Worm (Caenorhabditis elegans) whole organism, early embryonic: ENCODE data around the gene Y41D4B.11.
A peak's percentile ranks its signal among the peaks of the same experiment; 100 is the strongest.
"Not testable (repeated sequence)": the region's sequence is repeated elsewhere in the genome, so short reads cannot be mapped to it uniquely, and the experiment has no call there.

ENCODE experiments used
- B0310.2 ChIP-seq: sonication (generic microtip); optimal IDR thresholded peaks from 2 replicates; lab custom pipeline; 2016; ENCODE audit warnings: mild to moderate bottlenecking, missing genetic modification characterization, missing compliant biosample characterization
- F13C5.2 ChIP-seq: sonication (generic microtip); optimal IDR thresholded peaks from 2 replicates; lab custom pipeline; 2017; ENCODE audit warnings: mild to moderate bottlenecking, missing genetic modification characterization, inconsistent platforms, missing compliant biosample characterization
- aly-1 ChIP-seq: sonication (generic microtip); optimal IDR thresholded peaks from 2 replicates; lab custom pipeline; 2016; ENCODE audit warnings: missing genetic modification characterization, missing compliant biosample characterization
- ama-1 ChIP-seq: fragments of 150-350 bp; optimal IDR thresholded peaks from 2 replicates; lab custom pipeline; 2014
- ceh-13 ChIP-seq: fragments of 200-800 bp; sonication (Bioruptor generic); optimal IDR thresholded peaks from 2 replicates; lab custom pipeline; 2018; ENCODE audit warnings: mild to moderate bottlenecking, missing genetic modification characterization, missing compliant biosample characterization
- ceh-36 ChIP-seq: sonication (generic microtip); optimal IDR thresholded peaks from 2 replicates; lab custom pipeline; 2016; ENCODE audit warnings: missing genetic modification characterization, inconsistent platforms, missing compliant biosample characterization
- ets-7 ChIP-seq: sonication (generic microtip); optimal IDR thresholded peaks from 2 replicates; lab custom pipeline; 2016; ENCODE audit warnings: missing genotype, missing genetic modification characterization, missing compliant biosample characterization
- flt-1 ChIP-seq: fragments of 200-800 bp; sonication (Bioruptor generic); IDR thresholded peaks from 2 replicates; pipeline ENCODE4 v1.3.6; 2022; ENCODE audit warnings: missing genetic modification characterization, missing compliant biosample characterization
- hmbx-1 ChIP-seq: sonication (generic microtip); optimal IDR thresholded peaks from 2 replicates; lab custom pipeline; 2016; ENCODE audit warnings: mild to moderate bottlenecking, missing genetic modification characterization, missing compliant biosample characterization
- hmg-4 ChIP-seq: fragments of 200-800 bp; sonication (Bioruptor generic); optimal IDR thresholded peaks from 2 replicates; lab custom pipeline; 2018; ENCODE audit warnings: mild to moderate bottlenecking, missing genetic modification characterization, missing compliant biosample characterization
- hnd-1 ChIP-seq: sonication (generic microtip); optimal IDR thresholded peaks from 2 replicates; lab custom pipeline; 2016; ENCODE audit warnings: missing genetic modification characterization, missing compliant biosample characterization
- pes-1 ChIP-seq: fragments of 200-800 bp; sonication (Bioruptor generic); IDR thresholded peaks from 2 replicates; pipeline ENCODE4 v1.3.6; 2022; ENCODE audit warnings: missing genetic modification reagents, missing genetic modification characterization, missing compliant biosample characterization
- scrt-1 ChIP-seq: fragments of 200-800 bp; sonication (Bioruptor generic); IDR thresholded peaks from 2 replicates; pipeline ENCODE4 v1.3.6; 2022; ENCODE audit warnings: missing genetic modification characterization, missing compliant biosample characterization
- sea-1 ChIP-seq: fragments of 200-800 bp; sonication (Bioruptor generic); conservative IDR thresholded peaks from 2 replicates; pipeline ENCODE4 v1.3.6; 2022; ENCODE audit warnings: missing genetic modification characterization, missing compliant biosample characterization
- tbx-11 ChIP-seq: fragments of 200-800 bp; sonication (Bioruptor generic); IDR thresholded peaks from 2 replicates; pipeline ENCODE4 v1.3.6; 2022; ENCODE audit warnings: missing genetic modification characterization, missing compliant biosample characterization
- tbx-37 ChIP-seq: fragments of 200-800 bp; sonication (Bioruptor generic); conservative IDR thresholded peaks from 2 replicates; pipeline ENCODE4 v1.3.6; 2022; ENCODE audit warnings: missing genetic modification reagents, missing genetic modification characterization, missing compliant biosample characterization
- tra-4 ChIP-seq: sonication (generic microtip); optimal IDR thresholded peaks from 2 replicates; lab custom pipeline; 2017; ENCODE audit warnings: missing genetic modification characterization, missing compliant biosample characterization

The Y41D4B.11 gene

ce11 chrIV:1595802-1596201 lies 9.7 kb upstream of the Y41D4B.11 start, which contains the start of gene npp-8:
npp-8 (minus strand) TSS chrIV:1595824.
- TF ChIP-seq sea-1: peak; percentile 84
- TF ChIP-seq hmbx-1: peak; percentile 38
- peak; percentile 1 for TF ChIP-seq tra-4 (tag; lab: Kevin White, UChicago)
- TF ChIP-seq hmg-4: peak; percentile 82
- TF ChIP-seq B0310.2 (tag; lab: Kevin White, UChicago): peak; percentile 68
- no peak for TF ChIP-seq ama-1
- peak; percentile 73; the same call in 1 of the 2 replicates for TF ChIP-seq tbx-11 (GFP tag; lab: Robert Waterston, UW)
- TF ChIP-seq ets-7 (tag; lab: Kevin White, UChicago): peak; percentile 67
- peak; percentile 97 for TF ChIP-seq F13C5.2 (tag; lab: Kevin White, UChicago)
- peak; percentile 58; the same call in 1 of the 2 replicates for TF ChIP-seq tbx-37 (GFP tag; lab: Robert Waterston, UW)
- TF ChIP-seq aly-1 (tag; lab: Kevin White, UChicago): peak; percentile 8
- peak; percentile 47 for TF ChIP-seq hnd-1 (tag; lab: Kevin White, UChicago)
- peak; percentile 81 for TF ChIP-seq scrt-1 (GFP tag; lab: Robert Waterston, UW)
- TF ChIP-seq pes-1 (GFP tag; lab: Robert Waterston, UW): peak; percentile 84
- peak; percentile 58 for TF ChIP-seq ceh-13 (GFP tag; lab: Kevin White, UChicago)
- TF ChIP-seq flt-1: peak; percentile 62
- TF ChIP-seq ceh-36 (tag; lab: Kevin White, UChicago): peak; percentile 85

- TF ChIP-seq scrt-1 (GFP tag; lab: Robert Waterston, UW): no peak
- no peak for TF ChIP-seq tra-4 (tag; lab: Kevin White, UChicago)
- TF ChIP-seq hnd-1 (tag; lab: Kevin White, UChicago): no peak
- TF ChIP-seq B0310.2 (tag; lab: Kevin White, UChicago): no peak
- no peak for TF ChIP-seq ets-7 (tag; lab: Kevin White, UChicago)
- TF ChIP-seq flt-1: no peak
- no peak for TF ChIP-seq tbx-11 (GFP tag; lab: Robert Waterston, UW)
- TF ChIP-seq tbx-37 (GFP tag; lab: Robert Waterston, UW): no peak
- no peak for TF ChIP-seq ceh-36 (tag; lab: Kevin White, UChicago)
- TF ChIP-seq F13C5.2 (tag; lab: Kevin White, UChicago): no peak
- TF ChIP-seq ceh-13 (GFP tag; lab: Kevin White, UChicago): no peak
- TF ChIP-seq pes-1 (GFP tag; lab: Robert Waterston, UW): no peak
- no peak for TF ChIP-seq aly-1 (tag; lab: Kevin White, UChicago)
- TF ChIP-seq ama-1: no peak
- no peak for TF ChIP-seq hmbx-1
- TF ChIP-seq hmg-4: no peak
- TF ChIP-seq sea-1: no peak
These were observed 8.5 kb upstream of the Y41D4B.11 start, which contains the start of gene ced-2 for ce11 chrIV:1597018-1597417. ced-2 (plus strand) TSS chrIV:1597318.

ce11 chrIV:1600784-1601183 lies 4.7 kb upstream of the Y41D4B.11 start:
- TF ChIP-seq B0310.2 (tag; lab: Kevin White, UChicago): no peak
- TF ChIP-seq ets-7 (tag; lab: Kevin White, UChicago): no peak
- no peak for TF ChIP-seq tbx-37 (GFP tag; lab: Robert Waterston, UW)
- no peak for TF ChIP-seq flt-1

DNA sequence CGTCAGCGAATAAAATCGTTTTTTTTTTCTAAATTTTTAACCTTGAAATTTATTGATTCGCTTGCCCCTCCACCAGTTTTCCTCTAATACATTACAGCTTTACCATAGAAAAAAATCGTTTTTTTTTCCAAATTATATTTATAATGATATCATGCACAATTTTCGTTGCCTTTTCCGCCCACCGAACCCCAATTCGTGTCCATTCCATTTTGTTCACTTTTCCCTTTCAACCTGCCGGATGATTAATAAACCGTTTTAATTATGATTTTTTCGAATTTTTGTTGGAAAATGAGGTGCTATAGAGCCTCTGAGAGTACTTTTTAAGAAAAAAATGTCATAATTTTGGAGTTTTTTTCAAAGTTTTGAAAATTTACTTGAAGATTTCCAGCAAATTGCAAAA lies 4.2 kb upstream of the Y41D4B.11 start, which contains the start of gene set-23:
Gene set-23, plus strand, starts transcription at position 301 of the 400 bp plus-strand sequence.
- TF ChIP-seq tbx-37 (GFP tag; lab: Robert Waterston, UW) (no peak), ceh-36 (tag; lab: Kevin White, UChicago) (no peak), hnd-1 (tag; lab: Kevin White, UChicago) (no peak), ceh-13 (GFP tag; lab: Kevin White, UChicago) (no peak), ets-7 (tag; lab: Kevin White, UChicago) (no peak), hmg-4 (no peak), flt-1 (no peak), F13C5.2 (tag; lab: Kevin White, UChicago) (no peak)

- TF ChIP-seq ets-7 (tag; lab: Kevin White, UChicago): no peak
- no peak for TF ChIP-seq pes-1 (GFP tag; lab: Robert Waterston, UW)
- no peak for TF ChIP-seq hmg-4
- TF ChIP-seq tbx-37 (GFP tag; lab: Robert Waterston, UW): no peak
- no peak for TF ChIP-seq B0310.2 (tag; lab: Kevin White, UChicago)
- TF ChIP-seq ceh-36 (tag; lab: Kevin White, UChicago): no peak
- no peak for TF ChIP-seq ama-1
- no peak for TF ChIP-seq hnd-1 (tag; lab: Kevin White, UChicago)
- TF ChIP-seq flt-1: no peak
- no peak for TF ChIP-seq F13C5.2 (tag; lab: Kevin White, UChicago)
These were observed 2.5 kb upstream of the Y41D4B.11 start for ce11 chrIV:1602936-1603457.

ce11 chrIV:1609973-1610372 lies 4.5 kb downstream of the Y41D4B.11 start, which contains the start of gene dsl-3:
dsl-3 (plus strand) TSS chrIV:1610273.
- TF ChIP-seq tbx-11 (GFP tag; lab: Robert Waterston, UW); hmbx-1; hmg-4: not testable (repeated sequence)

DNA sequence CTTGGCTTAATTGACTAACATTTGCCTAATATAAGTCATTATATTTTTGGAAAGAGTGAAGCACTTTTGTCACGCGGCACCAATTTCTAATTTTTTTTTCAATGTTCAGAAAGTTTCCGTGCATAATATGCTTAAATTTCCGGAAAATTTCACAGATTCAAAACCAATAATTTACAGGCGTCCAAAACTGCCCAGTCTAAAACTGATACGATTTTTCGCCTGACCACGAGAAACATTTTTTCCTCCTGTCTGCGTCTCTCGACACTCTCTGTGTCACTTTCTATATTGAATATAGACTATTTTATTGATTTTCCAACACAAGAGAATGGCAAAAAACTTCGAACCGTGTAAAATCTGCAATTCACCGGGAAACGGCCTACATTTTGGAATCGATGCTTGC lies 8.1 kb downstream of the Y41D4B.11 start, which contains the start of gene nhr-122:
Gene nhr-122, plus strand, starts transcription at position 301 of the 400 bp plus-strand sequence.
- TF ChIP-seq hnd-1 (tag; lab: Kevin White, UChicago) (no peak), B0310.2 (tag; lab: Kevin White, UChicago) (no peak), ceh-13 (GFP tag; lab: Kevin White, UChicago) (no peak), F13C5.2 (tag; lab: Kevin White, UChicago) (no peak), aly-1 (tag; lab: Kevin White, UChicago) (no peak), ets-7 (tag; lab: Kevin White, UChicago) (no peak), ama-1 (no peak)
